Worm (Caenorhabditis elegans): ENCODE data around the gene C34E10.9.

ce11 chrIII:5264813-5265212, 1.6 kb upstream of the C34E10.9 start, which contains the start of gene gro-1:
- no peak for TF ChIP-seq ztf-23 (GFP tag; IDR thresholded peaks at IDR 0.05)
- no peak for TF ChIP-seq ztf-29 (GFP tag; IDR thresholded peaks at IDR 0.05)
- TF ChIP-seq flt-1 (GFP tag; IDR thresholded peaks at IDR 0.05) = no peak
- TF ChIP-seq med-1 (GFP tag; optimal IDR thresholded peaks at IDR 0.05; ENCODE audit: insufficient read depth) = no peak
- TF ChIP-seq ref-1 (GFP tag; conservative IDR thresholded peaks at IDR 0.05) = no peak
- TF ChIP-seq T22C8.4 (GFP tag; IDR thresholded peaks at IDR 0.05) = no peak
- TF ChIP-seq tab-1 (GFP tag; IDR thresholded peaks at IDR 0.05) = no peak
- TF ChIP-seq cog-1 (tag; optimal IDR thresholded peaks at IDR 0.05) = no peak
- no peak for TF ChIP-seq klf-2 (GFP tag; conservative IDR thresholded peaks at IDR 0.05)

All from whole organism, midembryonic.